Fruit fly (Drosophila melanogaster) whole organism, embryonic: ENCODE measurements around the gene VhaAC45RP.
A peak's percentile ranks its signal among the peaks of the same experiment; 100 is the strongest.

Experiments
- B-H2 ChIP-seq: fragments of 200-800 bp; sonication (Bioruptor generic); optimal IDR thresholded peaks from 2 replicates; lab custom pipeline; 2018; ENCODE audit warnings: missing biosample characterization, mild to moderate bottlenecking, missing genetic modification characterization
- Bteb2 ChIP-seq: fragments of 200-800 bp; sonication (Bioruptor generic); optimal IDR thresholded peaks from 2 replicates; lab custom pipeline; 2016; ENCODE audit warnings: missing biosample characterization, missing genetic modification characterization
- CG10462 ChIP-seq: fragments of 200-800 bp; sonication (Bioruptor generic); optimal IDR thresholded peaks from 2 replicates; lab custom pipeline; 2016; ENCODE audit warnings: missing biosample characterization, missing genetic modification characterization
- CG10959 ChIP-seq: fragments of 200-800 bp; sonication (Bioruptor generic); IDR thresholded peaks from 2 replicates; pipeline ENCODE4 v1.3.6; 2022; ENCODE audit warnings: missing biosample characterization, missing genetic modification characterization
- CG11085 ChIP-seq: fragments of 200-800 bp; sonication (Bioruptor generic); IDR thresholded peaks from 2 replicates; pipeline ENCODE4 v1.3.6; 2022; ENCODE audit warnings: missing biosample characterization, missing genetic modification characterization
- CG11504 ChIP-seq: fragments of 200-800 bp; sonication (Bioruptor generic); optimal IDR thresholded peaks from 3 replicates; lab custom pipeline; 2019; ENCODE audit warnings: missing biosample characterization, mild to moderate bottlenecking, missing genetic modification characterization, moderate library complexity
- CG12071 ChIP-seq: fragments of 200-800 bp; sonication (Bioruptor generic); optimal IDR thresholded peaks from 3 replicates; lab custom pipeline; 2018; ENCODE audit warnings: missing biosample characterization, mild to moderate bottlenecking, missing genetic modification characterization
- CG12104 ChIP-seq: fragments of 200-800 bp; sonication (Bioruptor generic); optimal IDR thresholded peaks from 3 replicates; lab custom pipeline; 2016; ENCODE audit warnings: missing biosample characterization, missing genetic modification characterization
- CG15269 ChIP-seq: fragments of 200-800 bp; sonication (Bioruptor generic); optimal IDR thresholded peaks from 2 replicates; lab custom pipeline; 2018; ENCODE audit warnings: missing biosample characterization, mild to moderate bottlenecking, missing genetic modification characterization, moderate library complexity
- CG15514 ChIP-seq: fragments of 200-800 bp; sonication (Bioruptor generic); optimal IDR thresholded peaks from 3 replicates; lab custom pipeline; 2017; ENCODE audit warnings: missing biosample characterization, missing genetic modification characterization, mild to moderate bottlenecking, moderate library complexity, missing genetic modification reagents
- CG17802 ChIP-seq: fragments of 200-800 bp; sonication (Bioruptor generic); optimal IDR thresholded peaks from 2 replicates; lab custom pipeline; 2018; ENCODE audit warnings: missing biosample characterization, mild to moderate bottlenecking, missing genetic modification characterization, moderate library complexity
- CG17912 ChIP-seq: fragments of 200-800 bp; sonication (Bioruptor generic); optimal IDR thresholded peaks from 2 replicates; lab custom pipeline; 2018; ENCODE audit warnings: missing biosample characterization, mild to moderate bottlenecking, missing genetic modification characterization
- CG2116 ChIP-seq: fragments of 200-800 bp; sonication (Bioruptor generic); optimal IDR thresholded peaks from 3 replicates; lab custom pipeline; 2018; ENCODE audit warnings: missing biosample characterization, mild to moderate bottlenecking, missing genetic modification characterization
- CG3163 ChIP-seq: fragments of 200-800 bp; sonication (Bioruptor generic); optimal IDR thresholded peaks from 3 replicates; lab custom pipeline; 2016; ENCODE audit warnings: missing biosample characterization, missing genetic modification characterization
- CG32772 ChIP-seq: fragments of 200-800 bp; sonication (Bioruptor generic); IDR thresholded peaks from 2 replicates; pipeline ENCODE4 v1.3.6; 2022; ENCODE audit warnings: missing biosample characterization, missing genetic modification characterization
- CG6272 ChIP-seq: fragments of 200-800 bp; sonication (Bioruptor generic); IDR thresholded peaks from 2 replicates; pipeline ENCODE4 v1.3.6; 2022; ENCODE audit warnings: missing biosample characterization, missing genetic modification characterization
- Dll ChIP-seq: fragments of 200-800 bp; sonication (Bioruptor generic); IDR thresholded peaks from 4 replicates; pipeline ENCODE4 v1.3.6; 2022; ENCODE audit warnings: missing biosample characterization, missing genetic modification characterization; ENCODE audit not compliant: partially characterized antibody
- Drgx ChIP-seq: fragments of 200-800 bp; sonication (Bioruptor generic); IDR thresholded peaks from 2 replicates; pipeline ENCODE4 v1.3.6; 2022; ENCODE audit warnings: missing biosample characterization, missing genetic modification characterization
- Gug ChIP-seq: fragments of 200-800 bp; sonication (Bioruptor generic); IDR thresholded peaks from 4 replicates; pipeline ENCODE4 v1.3.6; 2022; ENCODE audit warnings: missing biosample characterization, missing genetic modification characterization
- Hand ChIP-seq: fragments of 200-800 bp; sonication (Bioruptor generic); optimal IDR thresholded peaks from 2 replicates; lab custom pipeline; 2017; ENCODE audit warnings: mild to moderate bottlenecking, missing biosample characterization, missing genetic modification reagents, missing genetic modification characterization
- Mrtf ChIP-seq: fragments of 200-800 bp; sonication (Bioruptor generic); IDR thresholded peaks from 3 replicates; pipeline ENCODE4 v1.3.6; 2022; ENCODE audit warnings: missing biosample characterization, missing genetic modification characterization
- Myb ChIP-seq: fragments of 200-800 bp; sonication (Bioruptor generic); optimal IDR thresholded peaks from 2 replicates; lab custom pipeline; 2016; ENCODE audit warnings: missing biosample characterization, missing genetic modification characterization
- NC2α ChIP-seq: fragments of 200-800 bp; sonication (Bioruptor generic); optimal IDR thresholded peaks from 2 replicates; lab custom pipeline; 2016; ENCODE audit warnings: missing biosample characterization, missing genetic modification characterization
- Poxn ChIP-seq: fragments of 200-800 bp; sonication (Bioruptor generic); IDR thresholded peaks from 2 replicates; pipeline ENCODE4 v1.3.6; 2022; ENCODE audit warnings: missing biosample characterization, missing genetic modification characterization
- Ravus ChIP-seq: fragments of 200-800 bp; sonication (Bioruptor generic); IDR thresholded peaks from 2 replicates; pipeline ENCODE4 v1.3.6; 2022; ENCODE audit warnings: missing biosample characterization, missing genetic modification characterization
- Tbp ChIP-seq: fragments of >200 bp; optimal IDR thresholded peaks from 2 replicates; lab custom pipeline; 2018; ENCODE audit warnings: missing biosample characterization, missing genetic modification characterization
- Vsx1 ChIP-seq: fragments of 200-800 bp; sonication (Bioruptor generic); optimal IDR thresholded peaks from 2 replicates; lab custom pipeline; 2017; ENCODE audit warnings: missing biosample characterization, mild to moderate bottlenecking, missing genetic modification characterization, missing genetic modification reagents
- Xrp1 ChIP-seq: fragments of 200-800 bp; sonication (Bioruptor generic); IDR thresholded peaks from 2 replicates; pipeline ENCODE4 v1.3.6; 2022; ENCODE audit warnings: missing biosample characterization, missing genetic modification characterization
- YL-1 ChIP-seq: fragments of 200-800 bp; sonication (Bioruptor generic); optimal IDR thresholded peaks from 3 replicates; lab custom pipeline; 2017; ENCODE audit warnings: missing biosample characterization, mild to moderate bottlenecking, missing genetic modification characterization
- ash1 ChIP-seq: fragments of 200-800 bp; sonication (Bioruptor generic); optimal IDR thresholded peaks from 2 replicates; lab custom pipeline; 2018; ENCODE audit warnings: missing biosample characterization, mild to moderate bottlenecking, missing genetic modification characterization
- cato ChIP-seq: fragments of 200-800 bp; sonication (Bioruptor generic); optimal IDR thresholded peaks from 2 replicates; lab custom pipeline; 2016; ENCODE audit warnings: missing biosample characterization, missing genetic modification characterization, borderline replicate concordance
- chm ChIP-seq: fragments of 200-800 bp; sonication (Bioruptor generic); IDR thresholded peaks from 2 replicates; pipeline ENCODE4 v1.3.6; 2022; ENCODE audit warnings: missing biosample characterization, missing genetic modification characterization
- da ChIP-seq: fragments of 200-800 bp; sonication (Bioruptor generic); optimal IDR thresholded peaks from 2 replicates; lab custom pipeline; 2016; ENCODE audit warnings: missing biosample characterization, missing genetic modification characterization
- danr ChIP-seq: fragments of 200-800 bp; sonication (Bioruptor generic); IDR thresholded peaks from 2 replicates; pipeline ENCODE4 v1.3.6; 2022; ENCODE audit warnings: missing biosample characterization, missing genetic modification characterization
- dmrt99B ChIP-seq: fragments of 200-800 bp; sonication (Bioruptor generic); optimal IDR thresholded peaks from 2 replicates; lab custom pipeline; 2018; ENCODE audit warnings: missing biosample characterization, mild to moderate bottlenecking, missing genetic modification characterization, moderate library complexity
- fd102C ChIP-seq: fragments of 200-800 bp; sonication (Bioruptor generic); optimal IDR thresholded peaks from 2 replicates; lab custom pipeline; 2018; ENCODE audit warnings: missing biosample characterization, mild to moderate bottlenecking, missing genetic modification characterization, moderate library complexity
- mirr ChIP-seq: fragments of 200-800 bp; sonication (Bioruptor generic); optimal IDR thresholded peaks from 3 replicates; lab custom pipeline; 2018; ENCODE audit warnings: missing biosample characterization, mild to moderate bottlenecking, missing genetic modification characterization
- peb ChIP-seq: fragments of 200-800 bp; sonication (Bioruptor generic); IDR thresholded peaks from 2 replicates; pipeline ENCODE4 v1.3.6; 2022; ENCODE audit warnings: missing biosample characterization, missing genetic modification characterization
- phol ChIP-seq: fragments of 200-800 bp; sonication (Bioruptor generic); optimal IDR thresholded peaks from 3 replicates; lab custom pipeline; 2018; ENCODE audit warnings: missing biosample characterization, mild to moderate bottlenecking, missing genetic modification characterization, moderate library complexity
- pzg ChIP-seq: fragments of 200-800 bp; sonication (Bioruptor generic); optimal IDR thresholded peaks from 3 replicates; lab custom pipeline; 2018; ENCODE audit warnings: missing biosample characterization, mild to moderate bottlenecking, missing genetic modification characterization, moderate library complexity
- sc ChIP-seq, 3 experiments: fragments of >200 bp in 2 of 3; fragments of 200-800 bp in 1 of 3; sonication (Bioruptor generic) in 1 of 3; optimal IDR thresholded peaks; 2 replicates in 2 of 3; 3 replicates in 1 of 3; lab custom pipeline; 2017; ENCODE audit warnings: mild to moderate bottlenecking in 1 of 3, missing biosample characterization in 1 of 3, missing genetic modification characterization in 1 of 3, missing genetic modification reagents in 1 of 3
- schlank ChIP-seq: fragments of 200-800 bp; sonication (Bioruptor generic); optimal IDR thresholded peaks from 2 replicates; lab custom pipeline; 2018; ENCODE audit warnings: missing biosample characterization, mild to moderate bottlenecking, missing genetic modification characterization
- slp2 ChIP-seq: fragments of 200-800 bp; sonication (Bioruptor generic); optimal IDR thresholded peaks from 2 replicates; lab custom pipeline; 2016; ENCODE audit warnings: missing biosample characterization, missing genetic modification characterization
- stwl ChIP-seq: fragments of 200-800 bp; sonication (Bioruptor generic); optimal IDR thresholded peaks from 3 replicates; lab custom pipeline; 2018; ENCODE audit warnings: missing biosample characterization, mild to moderate bottlenecking, missing genetic modification characterization, moderate library complexity
- tgo ChIP-seq: fragments of 200-800 bp; sonication (Bioruptor generic); IDR thresholded peaks from 3 replicates; pipeline ENCODE4 v1.3.6; 2022; ENCODE audit warnings: missing biosample characterization, missing genetic modification characterization
- trh ChIP-seq: fragments of 200-800 bp; sonication (Bioruptor generic); optimal IDR thresholded peaks from 2 replicates; lab custom pipeline; 2016; ENCODE audit warnings: missing biosample characterization, missing genetic modification characterization
- vnd ChIP-seq: fragments of 200-800 bp; sonication (Bioruptor generic); IDR thresholded peaks from 3 replicates; pipeline ENCODE4 v1.3.6; 2022; ENCODE audit warnings: missing biosample characterization, missing genetic modification characterization; ENCODE audit not compliant: partially characterized antibody
- zen2 ChIP-seq: fragments of 200-800 bp; sonication (Bioruptor generic); IDR thresholded peaks from 3 replicates; pipeline ENCODE4 v1.3.6; 2022; ENCODE audit warnings: missing biosample characterization, missing genetic modification characterization; ENCODE audit not compliant: partially characterized antibody

VhaAC45RP gene

DNA sequence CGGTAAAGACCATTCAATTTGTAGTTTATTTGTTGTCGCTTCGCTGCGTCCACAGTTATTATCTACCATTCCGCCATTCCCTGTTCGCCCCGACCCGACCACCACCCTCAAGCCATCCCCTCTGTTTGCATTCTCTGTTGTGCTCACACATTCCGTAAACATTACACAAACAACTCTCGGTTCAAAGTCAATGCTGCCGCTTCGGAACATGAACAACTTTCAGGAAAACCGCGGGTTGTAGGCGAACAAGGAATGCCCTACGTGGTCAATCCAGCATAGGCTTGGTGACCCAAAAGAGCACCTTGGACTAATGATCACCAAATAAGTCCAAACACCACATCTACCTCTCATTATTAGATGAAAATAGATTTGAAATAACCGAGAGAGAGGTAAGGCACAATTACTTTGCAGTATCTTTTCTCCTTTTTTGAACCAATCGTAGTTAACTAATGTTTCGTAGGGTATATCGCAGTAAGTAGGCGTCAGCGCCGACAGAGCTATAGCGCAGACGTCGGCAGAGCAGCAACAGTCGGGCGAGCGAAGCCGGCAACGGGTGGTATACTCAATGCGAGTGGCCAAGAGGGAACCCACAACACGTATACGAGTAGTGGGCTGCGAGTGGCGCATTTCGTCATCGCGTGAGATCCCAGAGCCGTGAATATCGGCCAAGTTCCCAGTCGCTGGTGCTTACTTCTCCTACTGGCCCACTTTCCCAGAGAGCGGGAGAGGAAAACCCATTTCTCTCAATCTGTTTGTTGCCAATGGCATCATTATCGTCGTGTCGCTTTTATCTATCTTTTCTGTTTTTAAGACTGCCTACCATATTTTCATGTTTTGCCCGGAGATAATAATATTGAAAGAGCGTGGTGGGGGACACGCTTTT, 37.1 kb upstream of the VhaAC45RP start (continued):
- TF ChIP-seq CG17802 (tag; lab: Kevin White, UChicago) (peak; percentile 87), CG2116 (GFP tag; lab: Kevin White, UChicago) (peak; percentile 62), CG10462 (peak; percentile 83), YL-1 (GFP tag; lab: Kevin White, UChicago) (peak; percentile 56), NC2α (peak; percentile 90), Bteb2 (peak; percentile 90), CG15514 (GFP tag; lab: Kevin White, UChicago) (peak; percentile 93), chm (GFP tag; lab: Robert Waterston, UW) (peak; percentile 52; the same call in 1 of the 2 replicates), da (GFP tag; lab: Kevin White, UChicago) (peak; percentile 85), CG12071 (peak; percentile 96), zen2 (GFP tag; lab: Robert Waterston, UW) (no peak), Myb (GFP tag; lab: Kevin White, UChicago) (peak; percentile 89), Hand (GFP tag; lab: Kevin White, UChicago) (peak; percentile 85), sc (optimal IDR thresholded peaks at IDR 0.05; lab: Kevin White, UChicago) (no peak), sc (GFP tag; optimal IDR thresholded peaks at IDR 0.05; lab: Kevin White, UChicago) (peak; percentile 88), fd102C (peak; percentile 22), Drgx (peak; percentile 73), peb (GFP tag; lab: Robert Waterston, UW) (peak; percentile 83; the same call in 1 of the 2 replicates), Dll (GFP tag; lab: Robert Waterston, UW) (no peak), stwl (peak; percentile 8), CG6272 (GFP tag; lab: Robert Waterston, UW) (peak; percentile 84), trh (peak; percentile 76), pzg (peak; percentile 24), Tbp (GFP tag; lab: Kevin White, UChicago) (no peak), CG12104 (peak; percentile 96), Mrtf (GFP tag; lab: Robert Waterston, UW) (peak; percentile 90), CG15269 (tag; lab: Kevin White, UChicago) (peak; percentile 91), phol (tag; lab: Kevin White, UChicago) (peak; percentile 96), CG11504 (tag; lab: Kevin White, UChicago) (peak; percentile 97), dmrt99B (peak; percentile 97), CG10959 (GFP tag; lab: Robert Waterston, UW) (peak; percentile 88), danr (peak; percentile 88), tgo (GFP tag; lab: Robert Waterston, UW) (peak; percentile 92), Vsx1 (peak; percentile 91), B-H2 (GFP tag; lab: Kevin White, UChicago) (peak; percentile 64), mirr (GFP tag; lab: Kevin White, UChicago) (peak; percentile 89), vnd (no peak), cato (GFP tag; lab: Kevin White, UChicago) (peak; percentile 77), CG32772 (GFP tag; lab: Robert Waterston, UW) (peak; percentile 94), CG17912 (GFP tag; lab: Kevin White, UChicago) (peak; percentile 59), Poxn (GFP tag; lab: Robert Waterston, UW) (peak; percentile 74; the same call in 1 of the 2 replicates), schlank (tag; lab: Kevin White, UChicago) (peak; percentile 83), slp2 (peak; percentile 96), Xrp1 (GFP tag; lab: Robert Waterston, UW) (peak; percentile 93), CG3163 (GFP tag; lab: Kevin White, UChicago) (peak; percentile 80), CG11085 (GFP tag; lab: Robert Waterston, UW) (peak; percentile 86), ash1 (GFP tag; lab: Kevin White, UChicago) (peak; percentile 76), Gug (GFP tag; lab: Robert Waterston, UW) (peak; percentile 94), Ravus (GFP tag; lab: Robert Waterston, UW) (peak; percentile 92)
